Fruit fly (Drosophila melanogaster) whole organism, embryonic: ENCODE data around the gene CtBP.

Source experiments
- CG17385 ChIP-seq: fragments of 200-800 bp; sonication (Bioruptor generic); optimal IDR thresholded peaks from 3 replicates; lab custom pipeline; 2018; ENCODE audit warnings: missing biosample characterization, mild to moderate bottlenecking, missing genetic modification characterization
- CG18262 ChIP-seq: fragments of 200-800 bp; optimal IDR thresholded peaks from 3 replicates; lab custom pipeline; 2019; ENCODE audit warnings: missing biosample characterization, mild to moderate bottlenecking, missing genetic modification characterization, moderate library complexity
- CG8388 ChIP-seq: fragments of 200-800 bp; sonication (Bioruptor generic); optimal IDR thresholded peaks from 2 replicates; lab custom pipeline; 2019; ENCODE audit warnings: missing biosample characterization, mild to moderate bottlenecking, missing genetic modification characterization, moderate library complexity
- da ChIP-seq: fragments of 200-800 bp; sonication (Bioruptor generic); optimal IDR thresholded peaks from 2 replicates; lab custom pipeline; 2016; ENCODE audit warnings: missing biosample characterization, missing genetic modification characterization
- maf-S ChIP-seq: fragments of 200-800 bp; sonication (Bioruptor generic); optimal IDR thresholded peaks from 2 replicates; lab custom pipeline; 2016; ENCODE audit warnings: missing biosample characterization, missing genetic modification characterization
- sens ChIP-seq: fragments of 200-800 bp; sonication (Bioruptor generic); peaks from one replicate; lab custom pipeline; 2016; ENCODE audit warnings: missing biosample characterization, missing genetic modification characterization

- TF ChIP-seq da (GFP tag; lab: Kevin White, UChicago) (no peak), CG18262 (tag; lab: Kevin White, UChicago) (no peak), sens (GFP tag; lab: Kevin White, UChicago) (peak; percentile 93), CG17385 (GFP tag; lab: Kevin White, UChicago) (peak; percentile 42), maf-S (no peak), CG8388 (no peak)
Observed at dm6 chr3R:13030257-13031173, 19.1 kb downstream of the CtBP start, which contains the start of the genes CG46281 and CG46280.
